Fruit fly (Drosophila melanogaster): ENCODE data around the gene Rab9.

Rab9 gene

dm6 chr2L:19479249-19479984, 47.0 kb downstream of the Rab9 start:
- no peak for TF ChIP-seq CG13204 (GFP tag; optimal IDR thresholded peaks at IDR 0.05)
- no peak for TF ChIP-seq CG17806 (tag; optimal IDR thresholded peaks at IDR 0.05)

DNA sequence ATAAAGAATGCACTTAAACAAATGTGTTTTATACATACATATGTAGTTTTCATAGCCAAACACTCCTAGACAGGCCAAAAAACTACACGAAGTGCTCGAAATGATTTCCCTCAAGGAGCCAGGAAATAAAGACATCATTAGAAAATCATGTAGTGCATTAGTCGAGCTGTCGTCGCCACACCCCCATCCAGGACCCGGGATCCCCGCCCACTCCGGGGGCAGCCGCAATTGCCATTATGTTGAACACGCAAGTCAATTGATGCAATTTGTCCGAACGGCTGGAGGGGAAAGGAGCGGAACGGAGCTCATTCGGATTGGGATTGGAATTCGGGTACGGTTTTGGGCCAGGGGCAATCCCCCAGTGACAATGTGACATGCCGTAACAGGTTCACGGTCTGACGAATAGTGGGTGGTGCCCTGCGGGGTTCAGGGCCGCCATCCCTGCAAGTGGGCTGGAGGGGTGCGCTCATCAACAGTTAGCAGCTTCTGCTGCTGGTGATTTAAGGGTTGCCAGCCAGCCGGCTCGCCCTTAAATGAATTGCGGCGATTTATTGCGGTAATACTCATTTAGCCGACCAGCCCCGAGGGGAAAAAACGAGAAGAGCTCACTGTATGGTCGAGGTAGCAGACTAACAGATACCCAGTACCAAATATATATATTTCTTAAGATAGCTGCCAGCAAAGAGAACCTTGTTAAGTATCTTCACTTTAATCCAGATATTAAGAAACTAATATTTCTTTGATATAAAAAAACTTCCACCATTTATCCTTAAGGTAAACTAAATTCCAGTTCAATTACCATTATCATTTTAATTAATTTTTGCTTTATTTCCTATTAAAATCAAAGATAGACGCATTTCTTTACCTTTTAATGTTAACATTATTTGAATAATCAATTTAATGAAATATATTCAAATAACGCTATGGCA, 48.3 kb downstream of the Rab9 start:
- no peak for TF ChIP-seq CG9948 (tag; optimal IDR thresholded peaks at IDR 0.05)
- no peak for TF ChIP-seq Pif1B (GFP tag; optimal IDR thresholded peaks at IDR 0.05)
- no peak for TF ChIP-seq CG12605 (GFP tag; IDR thresholded peaks at IDR 0.05)
- no peak for TF ChIP-seq CG8159 (tag; optimal IDR thresholded peaks at IDR 0.05)
- TF ChIP-seq CG4496 (GFP tag; IDR thresholded peaks at IDR 0.05), result no peak
- TF ChIP-seq CG13204 (GFP tag; optimal IDR thresholded peaks at IDR 0.05), result no peak
- TF ChIP-seq rn (GFP tag; IDR thresholded peaks at IDR 0.05), result no peak
- TF ChIP-seq CG34367 (tag; optimal IDR thresholded peaks at IDR 0.05), result no peak
- TF ChIP-seq fd96Ca (GFP tag; IDR thresholded peaks at IDR 0.05), result no peak
- TF ChIP-seq CG15710 (tag; optimal IDR thresholded peaks at IDR 0.05), result no peak
- TF ChIP-seq CG32121 (GFP tag; IDR thresholded peaks at IDR 0.05), result no peak
- TF ChIP-seq CG8301 (tag; optimal IDR thresholded peaks at IDR 0.05), result no peak

DNA sequence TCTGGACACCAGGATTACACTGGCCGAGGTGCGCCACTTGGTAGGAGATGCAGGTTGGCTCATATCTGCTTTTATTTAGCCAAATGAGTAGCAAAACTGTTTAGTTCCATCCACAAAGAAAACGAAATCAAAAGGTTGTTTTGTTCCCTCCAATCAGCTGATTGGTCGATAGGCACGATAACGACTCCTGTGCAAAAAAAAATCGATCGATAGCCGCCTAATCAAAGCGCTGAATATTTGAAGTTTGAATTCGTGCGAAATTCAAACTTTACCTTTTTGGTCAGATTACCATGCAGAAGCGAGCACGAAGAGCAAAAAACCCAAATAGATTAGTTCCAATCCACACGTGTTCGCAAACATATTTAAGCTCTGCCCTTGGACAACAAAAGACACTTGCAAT, 52.2 kb downstream of the Rab9 start, which contains the start of the genes CG10195 and CG13084:
CG10195 (minus strand) TSS at position 167 of the 400 bp plus-strand sequence.
CG13084 (plus strand) TSS at position 392 of the 400 bp plus-strand sequence.
- TF ChIP-seq EcR (GFP tag; optimal IDR thresholded peaks at IDR 0.05) (no peak), CG15710 (tag; optimal IDR thresholded peaks at IDR 0.05) (no peak), Ets98B (GFP tag; IDR thresholded peaks at IDR 0.05) (no peak), CG13204 (GFP tag; optimal IDR thresholded peaks at IDR 0.05) (no peak), CG10348 (GFP tag; IDR thresholded peaks at IDR 0.05) (no peak), gl (tag; optimal IDR thresholded peaks at IDR 0.05) (no peak), Pif1A (GFP tag; optimal IDR thresholded peaks at IDR 0.05) (no peak)

All from whole organism, pupa.